Worm (Caenorhabditis elegans) whole organism, early embryonic: ENCODE measurements around the gene fbxo-11.2.

Experiments
- F13C5.2 ChIP-seq: sonication (generic microtip); optimal IDR thresholded peaks from 2 replicates; lab custom pipeline; 2017; ENCODE audit warnings: mild to moderate bottlenecking, missing genetic modification characterization, inconsistent platforms, missing compliant biosample characterization
- aly-1 ChIP-seq: sonication (generic microtip); optimal IDR thresholded peaks from 2 replicates; lab custom pipeline; 2016; ENCODE audit warnings: missing genetic modification characterization, missing compliant biosample characterization
- ama-1 ChIP-seq: fragments of 150-350 bp; optimal IDR thresholded peaks from 2 replicates; lab custom pipeline; 2014
- ceh-13 ChIP-seq: fragments of 200-800 bp; sonication (Bioruptor generic); optimal IDR thresholded peaks from 2 replicates; lab custom pipeline; 2018; ENCODE audit warnings: mild to moderate bottlenecking, missing genetic modification characterization, missing compliant biosample characterization
- ceh-36 ChIP-seq: sonication (generic microtip); optimal IDR thresholded peaks from 2 replicates; lab custom pipeline; 2016; ENCODE audit warnings: missing genetic modification characterization, inconsistent platforms, missing compliant biosample characterization
- ets-7 ChIP-seq: sonication (generic microtip); optimal IDR thresholded peaks from 2 replicates; lab custom pipeline; 2016; ENCODE audit warnings: missing genotype, missing genetic modification characterization, missing compliant biosample characterization
- flt-1 ChIP-seq: fragments of 200-800 bp; sonication (Bioruptor generic); IDR thresholded peaks from 2 replicates; pipeline ENCODE4 v1.3.6; 2022; ENCODE audit warnings: missing genetic modification characterization, missing compliant biosample characterization
- hmbx-1 ChIP-seq: sonication (generic microtip); optimal IDR thresholded peaks from 2 replicates; lab custom pipeline; 2016; ENCODE audit warnings: mild to moderate bottlenecking, missing genetic modification characterization, missing compliant biosample characterization
- hmg-4 ChIP-seq: fragments of 200-800 bp; sonication (Bioruptor generic); optimal IDR thresholded peaks from 2 replicates; lab custom pipeline; 2018; ENCODE audit warnings: mild to moderate bottlenecking, missing genetic modification characterization, missing compliant biosample characterization
- hnd-1 ChIP-seq: sonication (generic microtip); optimal IDR thresholded peaks from 2 replicates; lab custom pipeline; 2016; ENCODE audit warnings: missing genetic modification characterization, missing compliant biosample characterization
- sea-1 ChIP-seq: fragments of 200-800 bp; sonication (Bioruptor generic); conservative IDR thresholded peaks from 2 replicates; pipeline ENCODE4 v1.3.6; 2022; ENCODE audit warnings: missing genetic modification characterization, missing compliant biosample characterization
- tbx-37 ChIP-seq: fragments of 200-800 bp; sonication (Bioruptor generic); conservative IDR thresholded peaks from 2 replicates; pipeline ENCODE4 v1.3.6; 2022; ENCODE audit warnings: missing genetic modification reagents, missing genetic modification characterization, missing compliant biosample characterization
- tra-4 ChIP-seq: sonication (generic microtip); optimal IDR thresholded peaks from 2 replicates; lab custom pipeline; 2017; ENCODE audit warnings: missing genetic modification characterization, missing compliant biosample characterization

DNA sequence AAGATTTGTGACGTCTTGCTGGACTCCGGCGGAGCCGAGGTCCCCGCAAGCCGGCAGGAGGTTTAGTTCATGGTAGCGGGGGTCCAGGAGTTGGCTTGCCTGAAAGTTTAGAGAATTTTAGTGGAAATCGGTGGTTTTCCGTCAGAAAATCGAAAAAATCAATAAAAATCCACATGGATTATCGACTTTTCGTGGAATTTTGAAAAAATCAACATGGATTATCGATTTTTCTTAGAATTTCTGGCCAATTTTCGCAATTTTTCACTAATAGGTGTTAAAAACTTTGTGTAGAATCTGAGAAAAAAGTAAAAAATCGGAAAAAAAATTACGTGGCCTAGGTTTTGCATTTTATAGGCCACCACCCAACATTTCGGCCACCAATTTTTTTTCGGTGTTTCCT is 5.8 kb upstream of the fbxo-11.2 start:
- TF ChIP-seq ama-1 (lab: Kevin White, UChicago) (no peak), F13C5.2 (tag; lab: Kevin White, UChicago) (no peak), tbx-37 (GFP tag; lab: Robert Waterston, UW) (no peak), hmg-4 (no peak), ceh-36 (tag; lab: Kevin White, UChicago) (no peak), aly-1 (tag; lab: Kevin White, UChicago) (no peak), sea-1 (GFP tag; lab: Robert Waterston, UW) (no peak), tra-4 (tag; lab: Kevin White, UChicago) (no peak), ets-7 (no peak), ceh-13 (GFP tag; lab: Kevin White, UChicago) (no peak), hnd-1 (no peak), flt-1 (GFP tag; lab: Robert Waterston, UW) (no peak), hmbx-1 (tag; lab: Kevin White, UChicago) (no peak)
